Fruit fly (Drosophila melanogaster) whole organism, embryonic: ENCODE results near the gene Qsox2.

Experiments used
- Awh ChIP-seq: fragments of 200-800 bp; sonication (Bioruptor generic); IDR thresholded peaks from 2 replicates; pipeline ENCODE4, ENCODE4 v1.3.6; 2022; ENCODE audit warnings: missing biosample characterization, missing genetic modification characterization
- CG14050 ChIP-seq: fragments of 200-800 bp; sonication (Bioruptor generic); IDR thresholded peaks from 3 replicates; pipeline ENCODE4 v1.3.6; 2022; ENCODE audit warnings: missing biosample characterization, missing genetic modification characterization
- CG14965 ChIP-seq: fragments of 200-800 bp; sonication (Bioruptor generic); optimal IDR thresholded peaks from 2 replicates; lab custom pipeline; 2016; ENCODE audit warnings: missing biosample characterization, missing genetic modification characterization, borderline replicate concordance
- CG16779 ChIP-seq: fragments of 200-800 bp; sonication (Bioruptor generic); IDR thresholded peaks from 2 replicates; pipeline ENCODE4 v1.3.6; 2022; ENCODE audit warnings: missing biosample characterization, missing genetic modification characterization
- CG16863 ChIP-seq: fragments of 200-800 bp; sonication (Bioruptor generic); optimal IDR thresholded peaks from 3 replicates; lab custom pipeline; 2016; ENCODE audit warnings: missing biosample characterization, missing genetic modification characterization
- CG17568 ChIP-seq: fragments of 200-800 bp; sonication (Bioruptor generic); optimal IDR thresholded peaks from 2 replicates; lab custom pipeline; 2018; ENCODE audit warnings: missing biosample characterization, mild to moderate bottlenecking, missing genetic modification characterization, moderate library complexity
- CG2116 ChIP-seq: fragments of 200-800 bp; sonication (Bioruptor generic); optimal IDR thresholded peaks from 3 replicates; lab custom pipeline; 2018; ENCODE audit warnings: missing biosample characterization, mild to moderate bottlenecking, missing genetic modification characterization
- CG31388 ChIP-seq: fragments of 200-800 bp; sonication (Bioruptor generic); optimal IDR thresholded peaks from 2 replicates; lab custom pipeline; 2016; ENCODE audit warnings: missing biosample characterization, missing genetic modification characterization
- CG4282 ChIP-seq: fragments of 200-800 bp; sonication (Bioruptor generic); optimal IDR thresholded peaks from 2 replicates; lab custom pipeline; 2016; ENCODE audit warnings: missing biosample characterization, missing genetic modification characterization
- CG4404 ChIP-seq: fragments of 200-800 bp; sonication (Bioruptor generic); IDR thresholded peaks from 2 replicates; pipeline ENCODE4 v1.3.6; 2022; ENCODE audit warnings: missing biosample characterization, missing genetic modification characterization
- CG7556 ChIP-seq: fragments of 200-800 bp; sonication (Bioruptor generic); optimal IDR thresholded peaks from 2 replicates; lab custom pipeline; 2017; ENCODE audit warnings: missing biosample characterization, mild to moderate bottlenecking, missing genetic modification characterization
- CG8924 ChIP-seq: fragments of 200-800 bp; optimal IDR thresholded peaks from 3 replicates; lab custom pipeline; 2019; ENCODE audit warnings: missing biosample characterization, mild to moderate bottlenecking, missing genetic modification characterization, moderate library complexity
- Camta ChIP-seq: fragments of 200-800 bp; sonication (Bioruptor generic); optimal IDR thresholded peaks from 2 replicates; lab custom pipeline; 2016; ENCODE audit warnings: missing biosample characterization, missing genetic modification characterization
- Doc3 ChIP-seq: fragments of 200-800 bp; sonication (Bioruptor generic); IDR thresholded peaks from 3 replicates; pipeline ENCODE4 v1.3.6; 2022; ENCODE audit warnings: missing biosample characterization, missing genetic modification characterization; ENCODE audit not compliant: partially characterized antibody
- Fer1 ChIP-seq: fragments of 200-800 bp; sonication (Bioruptor generic); optimal IDR thresholded peaks from 2 replicates; lab custom pipeline; 2017; ENCODE audit warnings: missing biosample characterization, mild to moderate bottlenecking, missing genetic modification characterization
- Hr39 ChIP-seq: fragments of >200 bp; optimal IDR thresholded peaks from 2 replicates; lab custom pipeline; 2017
- Hsf ChIP-seq: fragments of 200-800 bp; sonication (Bioruptor generic); optimal IDR thresholded peaks from 3 replicates; lab custom pipeline; 2016; ENCODE audit warnings: missing biosample characterization, missing genetic modification characterization
- Lhr ChIP-seq: fragments of 200-800 bp; sonication (Bioruptor generic); optimal IDR thresholded peaks from 3 replicates; lab custom pipeline; 2017; ENCODE audit warnings: mild to moderate bottlenecking, missing biosample characterization, missing genetic modification reagents, missing genetic modification characterization
- Max ChIP-seq: fragments of 200-800 bp; sonication (Bioruptor generic); optimal IDR thresholded peaks from 2 replicates; lab custom pipeline; 2016; ENCODE audit warnings: missing biosample characterization, mild to moderate bottlenecking, missing genetic modification characterization
- NC2β ChIP-seq: fragments of 200-800 bp; sonication (Bioruptor generic); optimal IDR thresholded peaks from 2 replicates; lab custom pipeline; 2016; ENCODE audit warnings: missing biosample characterization, missing genetic modification characterization
- NFAT ChIP-seq: fragments of 200-800 bp; sonication (Bioruptor generic); IDR thresholded peaks from 2 replicates; pipeline ENCODE4 v1.3.6; 2022; ENCODE audit warnings: missing biosample characterization, missing genetic modification characterization
- Poxn ChIP-seq: fragments of 200-800 bp; sonication (Bioruptor generic); IDR thresholded peaks from 2 replicates; pipeline ENCODE4 v1.3.6; 2022; ENCODE audit warnings: missing biosample characterization, missing genetic modification characterization
- Sox100B ChIP-seq: fragments of 200-800 bp; sonication (Bioruptor generic); optimal IDR thresholded peaks from 3 replicates; lab custom pipeline; 2018; ENCODE audit warnings: missing biosample characterization, mild to moderate bottlenecking, missing genetic modification characterization
- Sry-δ ChIP-seq: fragments of 200-800 bp; sonication (Bioruptor generic); optimal IDR thresholded peaks from 2 replicates; lab custom pipeline; 2016; ENCODE audit warnings: missing biosample characterization, missing genetic modification characterization
- Ssrp ChIP-seq: fragments of 200-800 bp; sonication (Bioruptor generic); optimal IDR thresholded peaks from 2 replicates; lab custom pipeline; 2018; ENCODE audit warnings: missing biosample characterization, mild to moderate bottlenecking, missing genetic modification characterization, moderate library complexity
- TFAM ChIP-seq: fragments of 200-800 bp; sonication (Bioruptor generic); optimal IDR thresholded peaks from 2 replicates; lab custom pipeline; 2017; ENCODE audit warnings: missing biosample characterization, missing genetic modification characterization, inconsistent platforms
- Xrp1 ChIP-seq: fragments of 200-800 bp; sonication (Bioruptor generic); IDR thresholded peaks from 2 replicates; pipeline ENCODE4 v1.3.6; 2022; ENCODE audit warnings: missing biosample characterization, missing genetic modification characterization
- amos ChIP-seq: fragments of 200-800 bp; sonication (Bioruptor generic); IDR thresholded peaks from 2 replicates; pipeline ENCODE4 v1.3.6; 2022; ENCODE audit warnings: missing biosample characterization, missing genetic modification characterization; ENCODE audit not compliant: partially characterized antibody
- az2 ChIP-seq: fragments of 200-800 bp; sonication (Bioruptor generic); optimal IDR thresholded peaks from 3 replicates; lab custom pipeline; 2016; ENCODE audit warnings: missing biosample characterization, missing genetic modification characterization
- chinmo ChIP-seq: fragments of 200-800 bp; sonication (Bioruptor generic); IDR thresholded peaks from 4 replicates; pipeline ENCODE4 v1.3.6; 2022; ENCODE audit warnings: missing biosample characterization, missing genetic modification characterization; ENCODE audit not compliant: partially characterized antibody
- corto ChIP-seq: fragments of 200-800 bp; sonication (Bioruptor generic); optimal IDR thresholded peaks from 2 replicates; lab custom pipeline; 2016; ENCODE audit warnings: missing biosample characterization, mild to moderate bottlenecking, missing genetic modification characterization, moderate library complexity
- crol ChIP-seq: fragments of 200-800 bp; sonication (Bioruptor generic); IDR thresholded peaks from 2 replicates; pipeline ENCODE4 v1.3.6; 2022; ENCODE audit warnings: missing biosample characterization, missing genetic modification characterization
- ems ChIP-seq: fragments of 200-800 bp; sonication (Bioruptor generic); optimal IDR thresholded peaks from 3 replicates; lab custom pipeline; 2016; ENCODE audit warnings: missing biosample characterization, missing genetic modification characterization
- fd102C ChIP-seq: fragments of 200-800 bp; sonication (Bioruptor generic); optimal IDR thresholded peaks from 2 replicates; lab custom pipeline; 2018; ENCODE audit warnings: missing biosample characterization, mild to moderate bottlenecking, missing genetic modification characterization, moderate library complexity
- fd64A ChIP-seq: fragments of 200-800 bp; sonication (Bioruptor generic); optimal IDR thresholded peaks from 3 replicates; lab custom pipeline; 2018; ENCODE audit warnings: missing biosample characterization, mild to moderate bottlenecking, missing genetic modification characterization
- gcm ChIP-seq: fragments of 200-800 bp; sonication (Bioruptor generic); optimal IDR thresholded peaks from 2 replicates; lab custom pipeline; 2019; ENCODE audit warnings: missing biosample characterization, mild to moderate bottlenecking, missing genetic modification characterization, moderate library complexity
- h ChIP-seq: fragments of >200 bp; optimal IDR thresholded peaks from 2 replicates; lab custom pipeline; 2017
- hkb ChIP-seq, 2 experiments: fragments of 200-800 bp in 1 of 2; fragments of >200 bp in 1 of 2; sonication (Bioruptor generic) in 1 of 2; IDR thresholded peaks in 1 of 2; optimal IDR thresholded peaks in 1 of 2; 2 replicates each; pipeline versions ENCODE4 v1.3.6 to Lab custom; 2017 to 2022; ENCODE audit warnings: missing biosample characterization in 1 of 2, missing genetic modification characterization in 1 of 2
- insv ChIP-seq, 2 experiments: fragments of 200-800 bp; sonication (Bioruptor generic); optimal IDR thresholded peaks; 3 replicates each; lab custom pipeline; 2016 to 2018; ENCODE audit warnings: missing biosample characterization in 2 of 2, missing genetic modification characterization in 2 of 2
- jigr1 ChIP-seq: fragments of 200-800 bp; sonication (Bioruptor generic); IDR thresholded peaks from 3 replicates; pipeline ENCODE4 v1.3.6; 2022; ENCODE audit warnings: missing biosample characterization, missing genetic modification characterization
- lmd ChIP-seq: fragments of 200-800 bp; sonication (Bioruptor generic); IDR thresholded peaks from 2 replicates; pipeline ENCODE4 v1.3.6; 2022; ENCODE audit warnings: missing biosample characterization, missing genetic modification characterization
- maf-S ChIP-seq: fragments of 200-800 bp; sonication (Bioruptor generic); optimal IDR thresholded peaks from 2 replicates; lab custom pipeline; 2016; ENCODE audit warnings: missing biosample characterization, missing genetic modification characterization
- nerfin-2 ChIP-seq: fragments of 200-800 bp; sonication (Bioruptor generic); IDR thresholded peaks from 2 replicates; pipeline ENCODE4 v1.3.6; 2022; ENCODE audit warnings: missing biosample characterization, missing genetic modification characterization; ENCODE audit not compliant: partially characterized antibody
- org-1 ChIP-seq: fragments of 200-800 bp; sonication (Bioruptor generic); optimal IDR thresholded peaks from 2 replicates; lab custom pipeline; 2017; ENCODE audit warnings: missing biosample characterization, missing genetic modification characterization
- prd ChIP-seq, 3 experiments: fragments of >200 bp in 2 of 3; fragments of 200-800 bp in 1 of 3; sonication (Bioruptor generic) in 1 of 3; optimal IDR thresholded peaks in 2 of 3; IDR thresholded peaks in 1 of 3; 2 replicates in 2 of 3; 3 replicates in 1 of 3; pipeline versions ENCODE4 v1.3.6 to Lab custom; 2017 to 2022; ENCODE audit warnings: missing biosample characterization in 1 of 3, missing genetic modification characterization in 1 of 3
- psq ChIP-seq: fragments of 200-800 bp; sonication (Bioruptor generic); optimal IDR thresholded peaks from 2 replicates; lab custom pipeline; 2017; ENCODE audit warnings: missing biosample characterization, missing genetic modification characterization
- row ChIP-seq: fragments of 200-800 bp; sonication (Bioruptor generic); IDR thresholded peaks from 3 replicates; pipeline ENCODE4 v1.3.6; 2022; ENCODE audit warnings: missing biosample characterization, missing genetic modification characterization
- sens-2 ChIP-seq: fragments of 200-800 bp; sonication (Bioruptor generic); IDR thresholded peaks from 2 replicates; pipeline ENCODE4 v1.3.6; 2022; ENCODE audit warnings: missing biosample characterization, missing genetic modification characterization
- sima ChIP-seq: fragments of 200-800 bp; sonication (Bioruptor generic); optimal IDR thresholded peaks from 2 replicates; lab custom pipeline; 2016; ENCODE audit warnings: missing biosample characterization, missing genetic modification characterization
- wek ChIP-seq: fragments of 200-800 bp; sonication (Bioruptor generic); optimal IDR thresholded peaks from 3 replicates; lab custom pipeline; 2018; ENCODE audit warnings: missing biosample characterization, mild to moderate bottlenecking, missing genetic modification characterization, moderate library complexity
- zen2 ChIP-seq: fragments of 200-800 bp; sonication (Bioruptor generic); IDR thresholded peaks from 3 replicates; pipeline ENCODE4 v1.3.6; 2022; ENCODE audit warnings: missing biosample characterization, missing genetic modification characterization; ENCODE audit not compliant: partially characterized antibody

Qsox2 gene

DNA sequence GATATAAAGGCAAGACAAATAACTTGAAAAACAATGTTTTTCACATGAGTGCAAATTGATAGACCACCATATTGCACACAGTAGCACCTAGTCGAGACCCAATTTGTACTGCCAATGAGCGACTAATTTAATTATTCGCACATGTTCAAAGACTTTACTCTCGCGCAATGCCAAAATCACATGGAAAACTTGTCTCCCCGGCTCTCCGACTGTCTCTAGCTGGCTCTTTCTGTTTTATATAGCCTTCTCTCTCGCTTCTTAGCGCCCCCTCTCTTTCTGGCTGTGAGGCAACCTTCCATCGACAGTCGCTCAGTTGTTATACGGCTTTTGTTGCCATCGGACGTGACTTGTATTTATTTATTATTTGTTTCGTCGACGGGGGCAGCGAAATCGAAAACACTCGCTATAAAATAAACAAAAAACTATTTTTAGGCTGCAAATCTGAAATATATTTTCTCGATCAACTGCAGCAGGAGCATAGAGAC lies 38.5 kb upstream of the Qsox2 start, which contains the start of gene CG6656 (continued):
- no peak for TF ChIP-seq sima
- no peak for TF ChIP-seq NC2β (GFP tag; lab: Kevin White, UChicago)
- TF ChIP-seq CG17568 (GFP tag; lab: Kevin White, UChicago), result no peak
- TF ChIP-seq Sry-δ, result no peak
- 0 out of 4 replicates have a peak, but pooled peaks have one; percentile 43 for TF ChIP-seq chinmo (GFP tag; lab: Robert Waterston, UW)
- TF ChIP-seq crol (GFP tag; lab: Robert Waterston, UW), result 0 out of 2 replicates have a peak, but pooled peaks have one; percentile 10
- no peak for TF ChIP-seq gcm (GFP tag; lab: Kevin White, UChicago)
- TF ChIP-seq ems (GFP tag; lab: Kevin White, UChicago), result no peak
- TF ChIP-seq CG16779, result no peak
- TF ChIP-seq hkb (optimal IDR thresholded peaks at IDR 0.05; lab: Kevin White, UChicago), result no peak
- TF ChIP-seq hkb (GFP tag; IDR thresholded peaks at IDR 0.05; lab: Robert Waterston, UW), result no peak
- TF ChIP-seq insv (GFP tag; optimal IDR thresholded peaks at IDR 0.05; lab: Kevin White, UChicago), result no peak
- TF ChIP-seq TFAM (GFP tag; lab: Kevin White, UChicago), result no peak
- no peak for TF ChIP-seq corto (GFP tag; lab: Kevin White, UChicago)
- no peak for TF ChIP-seq CG31388
- no peak for TF ChIP-seq wek
- TF ChIP-seq zen2 (GFP tag; lab: Robert Waterston, UW), result no peak
- no peak for TF ChIP-seq Ssrp (tag; lab: Kevin White, UChicago)
- no peak for TF ChIP-seq Lhr (GFP tag; lab: Kevin White, UChicago)
- TF ChIP-seq CG2116 (GFP tag; lab: Kevin White, UChicago), result no peak
- no peak for TF ChIP-seq lmd (GFP tag; lab: Robert Waterston, UW)
- no peak for TF ChIP-seq Hr39 (lab: Kevin White, UChicago)
- no peak for TF ChIP-seq Sox100B (GFP tag; lab: Kevin White, UChicago)
- no peak for TF ChIP-seq Hsf (GFP tag; lab: Kevin White, UChicago)
- no peak for TF ChIP-seq CG7556 (GFP tag; lab: Kevin White, UChicago)
- TF ChIP-seq CG14050, result no peak
- no peak for TF ChIP-seq fd64A (GFP tag; lab: Kevin White, UChicago)
- no peak for TF ChIP-seq az2 (GFP tag; lab: Kevin White, UChicago)
- no peak for TF ChIP-seq Doc3 (GFP tag; lab: Robert Waterston, UW)
- TF ChIP-seq jigr1 (GFP tag; lab: Robert Waterston, UW), result no peak
- no peak for TF ChIP-seq maf-S (GFP tag; lab: Kevin White, UChicago)
- TF ChIP-seq row (GFP tag; lab: Robert Waterston, UW), result peak; percentile 39; the same call in 2 of the 3 replicates
- TF ChIP-seq CG14965 (GFP tag; lab: Kevin White, UChicago), result no peak
- TF ChIP-seq Awh (GFP tag; lab: Robert Waterston, UW), result no peak
- TF ChIP-seq CG8924 (tag; lab: Kevin White, UChicago), result no peak
- no peak for TF ChIP-seq Camta
- TF ChIP-seq NFAT, result peak; percentile 34; the same call in 1 of the 2 replicates
- TF ChIP-seq CG4404 (GFP tag; lab: Robert Waterston, UW), result no peak
- TF ChIP-seq Fer1 (GFP tag; lab: Kevin White, UChicago), result peak; percentile 21
- TF ChIP-seq Poxn (GFP tag; lab: Robert Waterston, UW), result no peak
- TF ChIP-seq CG4282 (GFP tag; lab: Kevin White, UChicago), result no peak
- peak; percentile 2 for TF ChIP-seq CG16863 (GFP tag; lab: Kevin White, UChicago)
- TF ChIP-seq sens-2 (GFP tag; lab: Robert Waterston, UW), result no peak
- no peak for TF ChIP-seq amos (GFP tag; lab: Robert Waterston, UW)
- TF ChIP-seq psq (GFP tag; lab: Kevin White, UChicago), result no peak
- TF ChIP-seq fd102C (GFP tag; lab: Kevin White, UChicago), result no peak
- TF ChIP-seq Xrp1 (GFP tag; lab: Robert Waterston, UW), result 0 out of 2 replicates have a peak, but pooled peaks have one; percentile 29
- no peak for TF ChIP-seq org-1
- TF ChIP-seq Max (GFP tag; lab: Kevin White, UChicago), result no peak
- no peak for TF ChIP-seq nerfin-2
- TF ChIP-seq h (lab: Kevin White, UChicago), result no peak
- TF ChIP-seq prd (optimal IDR thresholded peaks at IDR 0.05; lab: Kevin White, UChicago), result no peak
- no peak; the same call in 2 of the 3 replicates for TF ChIP-seq prd (GFP tag; IDR thresholded peaks at IDR 0.05; lab: Robert Waterston, UW)
